Worm (Caenorhabditis elegans) whole organism, L4/young adult: ENCODE data around the gene str-43.

Experiments used
- W03F9.2 ChIP-seq: fragments of 150-350 bp; optimal IDR thresholded peaks from 2 replicates; lab custom pipeline; 2014; ENCODE audit warnings: missing biosample characterization, missing genetic modification characterization
- dao-5 ChIP-seq: sonication (generic microtip); optimal IDR thresholded peaks from 2 replicates; lab custom pipeline; 2016; ENCODE audit warnings: missing genotype, missing genetic modification characterization, moderate library complexity, missing compliant biosample characterization
- him-1 ChIP-seq: sonication (generic microtip); optimal IDR thresholded peaks from 2 replicates; lab custom pipeline; 2016; ENCODE audit warnings: missing genotype, missing genetic modification reagents, missing genetic modification characterization, missing compliant biosample characterization

DNA sequence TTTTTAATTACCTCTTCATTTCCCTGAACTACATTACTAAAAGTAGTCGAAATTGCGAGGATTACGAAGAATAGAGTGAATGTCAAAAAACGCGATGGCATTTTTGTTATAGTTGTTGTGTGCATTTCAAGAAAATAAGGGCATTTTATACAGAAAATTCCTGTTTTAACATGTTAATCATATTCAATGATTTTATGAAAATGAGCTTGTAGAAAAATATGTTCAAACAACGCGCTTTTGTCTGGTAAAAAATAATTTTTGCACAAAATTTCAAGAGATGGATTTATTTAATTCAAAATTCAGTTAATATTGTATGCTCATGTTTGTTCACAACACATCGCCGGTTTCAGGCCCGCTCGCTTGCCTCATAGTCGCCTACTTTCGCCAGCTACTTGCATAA is 46.2 kb upstream of the str-43 start, which contains the start of gene T26E4.10:
- TF ChIP-seq W03F9.2 (no peak), him-1 (tag; lab: Kevin White, UChicago) (no peak), dao-5 (tag; lab: Kevin White, UChicago) (no peak)
